Fruit fly (Drosophila melanogaster) S2 (cell line): ENCODE data around the gene Gcna.

Source experiments
- CG8478 ChIP-seq: fragments of >200 bp; optimal IDR thresholded peaks from 2 replicates; lab custom pipeline; 2018
- CTCF ChIP-seq, 2 experiments: fragments of >200 bp; optimal IDR thresholded peaks; 2 replicates each; lab custom pipeline; 2018

Gene Gcna

dm6 chrX:1842875-1843274 is 22.8 kb downstream of the Gcna start:
- TF ChIP-seq CG8478 (lab: Kevin White, UChicago) (no peak), CTCF (optimal IDR thresholded peaks at IDR 0.05; lab: Kevin White, UChicago) (no peak)

dm6 chrX:1840520-1840919 is 25.1 kb downstream of the Gcna start:
- no peak for TF ChIP-seq CTCF (optimal IDR thresholded peaks at IDR 0.05; lab: Kevin White, UChicago)
- TF ChIP-seq CG8478 (lab: Kevin White, UChicago) = no peak

- TF ChIP-seq CTCF (optimal IDR thresholded peaks at IDR 0.05; lab: Kevin White, UChicago) (no peak), CG8478 (lab: Kevin White, UChicago) (no peak)
These were observed 30.8 kb downstream of the Gcna start for dm6 chrX:1834702-1835376.

- no peak for TF ChIP-seq CG8478 (lab: Kevin White, UChicago)
- TF ChIP-seq CTCF (optimal IDR thresholded peaks at IDR 0.05; lab: Kevin White, UChicago) = no peak
These were observed 32.9 kb downstream of the Gcna start for dm6 chrX:1832699-1833098.

- TF ChIP-seq CG8478 (lab: Kevin White, UChicago) (no peak), CTCF (optimal IDR thresholded peaks at IDR 0.05; lab: Kevin White, UChicago) (no peak)
These were observed 34.4 kb downstream of the Gcna start for dm6 chrX:1831219-1831555.

- TF ChIP-seq CG8478 (lab: Kevin White, UChicago) (no peak), CTCF (optimal IDR thresholded peaks at IDR 0.05; lab: Kevin White, UChicago) (no peak)
These were observed 35.0 kb downstream of the Gcna start for dm6 chrX:1830396-1831218.

- TF ChIP-seq CG8478 (lab: Kevin White, UChicago) = no peak
- TF ChIP-seq CTCF (optimal IDR thresholded peaks at IDR 0.05; lab: Kevin White, UChicago) = no peak
These were observed 37.5 kb downstream of the Gcna start for dm6 chrX:1828097-1828496.

- TF ChIP-seq CG8478 (lab: Kevin White, UChicago) (no peak), CTCF (optimal IDR thresholded peaks at IDR 0.05; lab: Kevin White, UChicago) (no peak)
These were observed 39.4 kb downstream of the Gcna start for dm6 chrX:1825912-1826862.

dm6 chrX:1824610-1824948 is 41.1 kb downstream of the Gcna start:
- TF ChIP-seq CTCF (optimal IDR thresholded peaks at IDR 0.05; lab: Kevin White, UChicago) (no peak), CG8478 (lab: Kevin White, UChicago) (no peak)

- TF ChIP-seq CTCF (optimal IDR thresholded peaks at IDR 0.05; lab: Kevin White, UChicago) (no peak), CG8478 (lab: Kevin White, UChicago) (no peak)
These were observed 41.6 kb downstream of the Gcna start for dm6 chrX:1823883-1824609.

dm6 chrX:1822281-1822680 is 43.4 kb downstream of the Gcna start, which contains the start of gene CG14811:
TSS of gene CG14811 (minus strand) at chrX:1822381.
- TF ChIP-seq CTCF (optimal IDR thresholded peaks at IDR 0.05; lab: Kevin White, UChicago) (no peak), CG8478 (lab: Kevin White, UChicago) (no peak)

dm6 chrX:1821039-1821438 is 44.6 kb downstream of the Gcna start:
- no peak for TF ChIP-seq CG8478 (lab: Kevin White, UChicago)
- no peak for TF ChIP-seq CTCF (optimal IDR thresholded peaks at IDR 0.05; lab: Kevin White, UChicago)

dm6 chrX:1820241-1820640 is 45.4 kb downstream of the Gcna start, which contains the start of gene CG14810:
TSS of gene CG14810 (minus strand) at chrX:1820341.
- TF ChIP-seq CG8478 (lab: Kevin White, UChicago) = no peak
- no peak for TF ChIP-seq CTCF (optimal IDR thresholded peaks at IDR 0.05; lab: Kevin White, UChicago)

dm6 chrX:1819026-1819425 is 46.6 kb downstream of the Gcna start:
- TF ChIP-seq CTCF (optimal IDR thresholded peaks at IDR 0.05; lab: Kevin White, UChicago) = peak in 1 of 2 experiments; percentile 12
- TF ChIP-seq CG8478 (lab: Kevin White, UChicago) = no peak
